Worm (Caenorhabditis elegans): ENCODE data around the gene eff-1.

DNA sequence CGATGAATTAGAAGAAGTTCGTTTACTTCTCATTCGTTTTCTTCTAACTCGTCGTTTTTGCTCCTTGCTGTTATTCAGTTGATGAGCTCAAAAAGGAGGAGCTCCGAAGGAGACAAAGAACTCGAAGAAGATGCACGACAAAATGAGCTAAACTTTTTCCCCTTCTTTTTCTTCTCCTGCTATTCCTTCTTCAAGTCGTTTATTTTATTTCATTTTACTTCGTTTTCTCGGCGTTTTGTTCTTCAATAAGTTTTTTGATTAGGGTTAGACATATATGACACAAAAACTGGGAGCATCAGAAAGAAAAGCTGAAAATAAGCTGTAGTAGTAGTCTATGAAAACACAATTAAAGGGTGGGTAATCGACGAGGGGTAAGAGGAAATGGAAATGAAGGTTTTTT is 34.5 kb upstream of the eff-1 start:
- no peak for TF ChIP-seq snpc-4 (tag; optimal IDR thresholded peaks at IDR 0.05)
- no peak for TF ChIP-seq alr-1 (tag; optimal IDR thresholded peaks at IDR 0.05; ENCODE audit: borderline replicate concordance)
- TF ChIP-seq nhr-71 (tag; optimal IDR thresholded peaks at IDR 0.05): no peak
- TF ChIP-seq zag-1 (tag; optimal IDR thresholded peaks at IDR 0.05): no peak
- no peak for TF ChIP-seq C34B4.2 (tag; optimal IDR thresholded peaks at IDR 0.05)
- no peak for TF ChIP-seq ces-1 (GFP tag; optimal IDR thresholded peaks at IDR 0.05)

Measured in whole organism, L1 larva.